Fruit fly (Drosophila melanogaster) whole organism, pupa: ENCODE results near the gene CG3224.

Experiments used
- CG10348 ChIP-seq: fragments of 200-800 bp; sonication (Bioruptor generic); IDR thresholded peaks from 2 replicates; pipeline ENCODE4 v1.3.6; 2022; ENCODE audit warnings: missing biosample characterization, missing genetic modification characterization
- CG12605 ChIP-seq: fragments of 200-800 bp; sonication (Bioruptor generic); IDR thresholded peaks from 2 replicates; pipeline ENCODE4 v1.3.6; 2022; ENCODE audit warnings: missing biosample characterization, missing genetic modification characterization
- CG13204 ChIP-seq: fragments of 200-800 bp; sonication (Bioruptor generic); optimal IDR thresholded peaks from 2 replicates; lab custom pipeline; 2018; ENCODE audit warnings: missing biosample characterization, mild to moderate bottlenecking, missing genetic modification characterization, moderate library complexity
- CG14655 ChIP-seq: fragments of 200-800 bp; sonication (Bioruptor generic); optimal IDR thresholded peaks from 3 replicates; lab custom pipeline; 2017; ENCODE audit warnings: mild to moderate bottlenecking, missing biosample characterization, missing genetic modification reagents, missing genetic modification characterization
- CG15710 ChIP-seq: fragments of 200-800 bp; sonication (Bioruptor generic); optimal IDR thresholded peaks from 2 replicates; lab custom pipeline; 2018; ENCODE audit warnings: missing biosample characterization, mild to moderate bottlenecking, missing genetic modification characterization, moderate library complexity
- CG17806 ChIP-seq: fragments of 200-800 bp; sonication (Bioruptor generic); optimal IDR thresholded peaks from 2 replicates; lab custom pipeline; 2018; ENCODE audit warnings: missing biosample characterization, mild to moderate bottlenecking, missing genetic modification characterization, moderate library complexity
- CG32121 ChIP-seq: fragments of 200-800 bp; sonication (Bioruptor generic); IDR thresholded peaks from 2 replicates; pipeline ENCODE4 v1.3.6; 2022; ENCODE audit warnings: missing biosample characterization, missing genetic modification characterization
- CG34367 ChIP-seq: fragments of 200-800 bp; sonication (Bioruptor generic); optimal IDR thresholded peaks from 2 replicates; lab custom pipeline; 2018; ENCODE audit warnings: missing biosample characterization, mild to moderate bottlenecking, missing genetic modification characterization
- CG4496 ChIP-seq: fragments of 200-800 bp; sonication (Bioruptor generic); IDR thresholded peaks from 3 replicates; pipeline ENCODE4 v1.3.6; 2022; ENCODE audit warnings: missing biosample characterization, missing genetic modification characterization
- CG8159 ChIP-seq: fragments of 200-800 bp; sonication (Bioruptor generic); optimal IDR thresholded peaks from 3 replicates; lab custom pipeline; 2018; ENCODE audit warnings: missing biosample characterization, mild to moderate bottlenecking, missing genetic modification characterization, moderate library complexity
- CG8301 ChIP-seq: fragments of 200-800 bp; sonication (Bioruptor generic); optimal IDR thresholded peaks from 2 replicates; lab custom pipeline; 2018; ENCODE audit warnings: missing biosample characterization, mild to moderate bottlenecking, missing genetic modification characterization
- CG9948 ChIP-seq: fragments of 200-800 bp; sonication (Bioruptor generic); optimal IDR thresholded peaks from 2 replicates; lab custom pipeline; 2018; ENCODE audit warnings: missing biosample characterization, mild to moderate bottlenecking, missing genetic modification characterization, moderate library complexity
- D1 ChIP-seq: fragments of 200-800 bp; sonication (Bioruptor generic); optimal IDR thresholded peaks from 2 replicates; lab custom pipeline; 2018; ENCODE audit warnings: missing biosample characterization, mild to moderate bottlenecking, missing genetic modification characterization, moderate library complexity
- EcR ChIP-seq: fragments of 200-800 bp; sonication (Bioruptor generic); optimal IDR thresholded peaks from 3 replicates; lab custom pipeline; 2019; ENCODE audit warnings: missing biosample characterization, missing genetic modification characterization, mild to moderate bottlenecking, moderate library complexity, missing genetic modification reagents
- Ets98B ChIP-seq: fragments of 200-800 bp; sonication (Bioruptor generic); IDR thresholded peaks from 2 replicates; pipeline ENCODE4 v1.3.6; 2022; ENCODE audit warnings: missing biosample characterization, missing genetic modification characterization
- Pif1A ChIP-seq: fragments of 200-800 bp; sonication (Bioruptor generic); optimal IDR thresholded peaks from 3 replicates; lab custom pipeline; 2016; ENCODE audit warnings: missing biosample characterization, missing genetic modification characterization
- Pif1B ChIP-seq: fragments of 200-800 bp; sonication (Bioruptor generic); optimal IDR thresholded peaks from 3 replicates; lab custom pipeline; 2016; ENCODE audit warnings: missing biosample characterization, missing genetic modification characterization
- Snoo ChIP-seq: fragments of 200-800 bp; sonication (Bioruptor generic); optimal IDR thresholded peaks from 3 replicates; lab custom pipeline; 2017; ENCODE audit warnings: missing biosample characterization, mild to moderate bottlenecking, missing genetic modification characterization, inconsistent platforms
- fd96Ca ChIP-seq: fragments of 200-800 bp; sonication (Bioruptor generic); IDR thresholded peaks from 3 replicates; pipeline ENCODE4 v1.3.6; 2022; ENCODE audit warnings: missing biosample characterization, missing genetic modification characterization
- gl ChIP-seq: fragments of 200-800 bp; sonication (Bioruptor generic); optimal IDR thresholded peaks from 2 replicates; lab custom pipeline; 2018; ENCODE audit warnings: missing biosample characterization, mild to moderate bottlenecking, missing genetic modification characterization
- rn ChIP-seq: fragments of 200-800 bp; sonication (Bioruptor generic); IDR thresholded peaks from 2 replicates; pipeline ENCODE4 v1.3.6; 2022; ENCODE audit warnings: missing biosample characterization, missing genetic modification characterization

CG3224 gene

dm6 chrX:6617372-6617771 lies 43.9 kb downstream of the CG3224 start:
- no peak for TF ChIP-seq CG10348 (GFP tag; lab: Robert Waterston, UW)
- TF ChIP-seq CG8159 (tag; lab: Kevin White, UChicago): peak; percentile 29
- TF ChIP-seq Ets98B: peak; percentile 71
- TF ChIP-seq EcR (GFP tag; lab: Kevin White, UChicago): no peak
- no peak for TF ChIP-seq fd96Ca
- peak; percentile 24 for TF ChIP-seq CG34367 (tag; lab: Kevin White, UChicago)
- peak; percentile 54 for TF ChIP-seq CG9948 (tag; lab: Kevin White, UChicago)
- no peak for TF ChIP-seq gl
- no peak for TF ChIP-seq CG13204 (GFP tag; lab: Kevin White, UChicago)
- peak; percentile 50 for TF ChIP-seq CG14655
- no peak for TF ChIP-seq rn (GFP tag; lab: Robert Waterston, UW)
- peak; percentile 37 for TF ChIP-seq CG17806
- TF ChIP-seq CG15710: peak; percentile 3
- peak; percentile 39 for TF ChIP-seq CG8301
- peak; percentile 79; the same call in 2 of the 3 replicates for TF ChIP-seq CG4496 (GFP tag; lab: Robert Waterston, UW)
- no peak for TF ChIP-seq D1 (tag; lab: Kevin White, UChicago)
- no peak for TF ChIP-seq Snoo (tag; lab: Kevin White, UChicago)
- no peak for TF ChIP-seq Pif1A (GFP tag; lab: Kevin White, UChicago)
- peak; percentile 32 for TF ChIP-seq CG12605 (GFP tag; lab: Robert Waterston, UW)
- no peak for TF ChIP-seq Pif1B (GFP tag; lab: Kevin White, UChicago)
- TF ChIP-seq CG32121: peak; percentile 22; the same call in 1 of the 2 replicates

dm6 chrX:6616771-6617170 lies 44.5 kb downstream of the CG3224 start:
- no peak for TF ChIP-seq CG4496 (GFP tag; lab: Robert Waterston, UW)
- TF ChIP-seq CG8301: no peak
- TF ChIP-seq Pif1A (GFP tag; lab: Kevin White, UChicago): no peak

- 0 out of 2 replicates have a peak, but pooled peaks have one; percentile 16 for TF ChIP-seq rn (GFP tag; lab: Robert Waterston, UW)
- TF ChIP-seq CG13204 (GFP tag; lab: Kevin White, UChicago): no peak
- no peak for TF ChIP-seq EcR (GFP tag; lab: Kevin White, UChicago)
- no peak for TF ChIP-seq Pif1B (GFP tag; lab: Kevin White, UChicago)
- no peak for TF ChIP-seq CG34367 (tag; lab: Kevin White, UChicago)
- TF ChIP-seq fd96Ca: peak; percentile 49; the same call in 1 of the 3 replicates
- no peak for TF ChIP-seq CG17806
- peak; percentile 34 for TF ChIP-seq CG8301
- TF ChIP-seq CG4496 (GFP tag; lab: Robert Waterston, UW): peak; percentile 54; the same call in 2 of the 3 replicates
- TF ChIP-seq Ets98B: 0 out of 2 replicates have a peak, but pooled peaks have one; percentile 17
- peak; percentile 25 for TF ChIP-seq CG15710
- no peak for TF ChIP-seq CG10348 (GFP tag; lab: Robert Waterston, UW)
- TF ChIP-seq CG12605 (GFP tag; lab: Robert Waterston, UW): no peak; the same call in 1 of the 2 replicates
- no peak for TF ChIP-seq D1 (tag; lab: Kevin White, UChicago)
- peak; percentile 39 for TF ChIP-seq Pif1A (GFP tag; lab: Kevin White, UChicago)
- TF ChIP-seq Snoo (tag; lab: Kevin White, UChicago): no peak
- peak; percentile 26 for TF ChIP-seq CG9948 (tag; lab: Kevin White, UChicago)
- TF ChIP-seq CG32121: peak; percentile 49; the same call in 1 of the 2 replicates
- TF ChIP-seq CG8159 (tag; lab: Kevin White, UChicago): peak; percentile 39
- TF ChIP-seq gl: no peak
- peak; percentile 58 for TF ChIP-seq CG14655
These were observed 45.8 kb downstream of the CG3224 start for dm6 chrX:6615476-6615875.

dm6 chrX:6614266-6614665 lies 47.0 kb downstream of the CG3224 start:
- no peak for TF ChIP-seq CG34367 (tag; lab: Kevin White, UChicago)
- no peak for TF ChIP-seq CG15710
- TF ChIP-seq CG9948 (tag; lab: Kevin White, UChicago): no peak
- no peak for TF ChIP-seq EcR (GFP tag; lab: Kevin White, UChicago)
- TF ChIP-seq CG8159 (tag; lab: Kevin White, UChicago): no peak
- TF ChIP-seq fd96Ca: no peak
- TF ChIP-seq CG13204 (GFP tag; lab: Kevin White, UChicago): no peak
- TF ChIP-seq CG12605 (GFP tag; lab: Robert Waterston, UW): no peak
- no peak for TF ChIP-seq CG10348 (GFP tag; lab: Robert Waterston, UW)
- no peak for TF ChIP-seq CG4496 (GFP tag; lab: Robert Waterston, UW)
- no peak for TF ChIP-seq gl
- TF ChIP-seq Pif1A (GFP tag; lab: Kevin White, UChicago): no peak
- no peak for TF ChIP-seq Pif1B (GFP tag; lab: Kevin White, UChicago)
- TF ChIP-seq Snoo (tag; lab: Kevin White, UChicago): no peak
- TF ChIP-seq CG17806: no peak
- TF ChIP-seq CG14655: no peak

- TF ChIP-seq CG32121 (no peak), fd96Ca (no peak), Ets98B (no peak), rn (GFP tag; lab: Robert Waterston, UW) (no peak), CG12605 (GFP tag; lab: Robert Waterston, UW) (no peak)
These were observed 47.7 kb downstream of the CG3224 start for dm6 chrX:6613581-6613980.

- TF ChIP-seq gl (no peak), CG8159 (tag; lab: Kevin White, UChicago) (no peak), CG8301 (no peak), Pif1A (GFP tag; lab: Kevin White, UChicago) (no peak)
- TF ChIP-seq, all 21 proteins: peak for 0
These were observed 48.8 kb downstream of the CG3224 start for dm6 chrX:6612509-6612908.
